Fruit fly (Drosophila melanogaster) whole organism, embryonic: ENCODE data around the gene Tom40.

Source experiments
- Abd-B ChIP-seq: fragments of 200-800 bp; sonication (Bioruptor generic); optimal IDR thresholded peaks from 2 replicates; lab custom pipeline; 2018; ENCODE audit warnings: missing biosample characterization, mild to moderate bottlenecking, missing genetic modification characterization, moderate library complexity
- CG10565 ChIP-seq: fragments of 200-800 bp; sonication (Bioruptor generic); optimal IDR thresholded peaks from 3 replicates; lab custom pipeline; 2016; ENCODE audit warnings: missing biosample characterization, mild to moderate bottlenecking, missing genetic modification characterization
- CG11723 ChIP-seq: fragments of 200-800 bp; sonication (Bioruptor generic); optimal IDR thresholded peaks from 2 replicates; lab custom pipeline; 2017; ENCODE audit warnings: missing biosample characterization, mild to moderate bottlenecking, missing genetic modification characterization
- CG12769 ChIP-seq: fragments of 200-800 bp; sonication (Bioruptor generic); optimal IDR thresholded peaks from 2 replicates; lab custom pipeline; 2019; ENCODE audit warnings: missing biosample characterization, mild to moderate bottlenecking, missing genetic modification characterization, moderate library complexity
- CG13287 ChIP-seq: fragments of 200-800 bp; sonication (Bioruptor generic); IDR thresholded peaks from 2 replicates; pipeline ENCODE4 v1.3.6; 2022; ENCODE audit warnings: missing biosample characterization, missing genetic modification characterization; ENCODE audit not compliant: partially characterized antibody
- CG15073 ChIP-seq: fragments of 200-800 bp; sonication (Bioruptor generic); optimal IDR thresholded peaks from 2 replicates; lab custom pipeline; 2016; ENCODE audit warnings: missing biosample characterization, missing genetic modification characterization
- CG16813 ChIP-seq: fragments of 200-800 bp; sonication (Bioruptor generic); IDR thresholded peaks from 3 replicates; pipeline ENCODE4 v1.3.6; 2022; ENCODE audit warnings: missing biosample characterization, missing genetic modification characterization; ENCODE audit not compliant: partially characterized antibody
- CG17912 ChIP-seq: fragments of 200-800 bp; sonication (Bioruptor generic); optimal IDR thresholded peaks from 2 replicates; lab custom pipeline; 2018; ENCODE audit warnings: missing biosample characterization, mild to moderate bottlenecking, missing genetic modification characterization
- CG18476 ChIP-seq: fragments of 200-800 bp; sonication (Bioruptor generic); optimal IDR thresholded peaks from 2 replicates; lab custom pipeline; 2016; ENCODE audit warnings: missing biosample characterization, mild to moderate bottlenecking, missing genetic modification characterization
- CG2116 ChIP-seq: fragments of 200-800 bp; sonication (Bioruptor generic); optimal IDR thresholded peaks from 3 replicates; lab custom pipeline; 2018; ENCODE audit warnings: missing biosample characterization, mild to moderate bottlenecking, missing genetic modification characterization
- CG2199 ChIP-seq: fragments of 200-800 bp; sonication (Bioruptor generic); IDR thresholded peaks from 3 replicates; pipeline ENCODE4 v1.3.6; 2022; ENCODE audit warnings: missing biosample characterization, missing genetic modification characterization
- CG31441 ChIP-seq: fragments of 200-800 bp; sonication (Bioruptor generic); IDR thresholded peaks from 2 replicates; pipeline ENCODE4 v1.3.6; 2022; ENCODE audit warnings: missing biosample characterization, missing genetic modification characterization
- CG32767 ChIP-seq: fragments of 200-800 bp; sonication (Bioruptor generic); IDR thresholded peaks from 2 replicates; pipeline ENCODE4 v1.3.6; 2022; ENCODE audit warnings: missing biosample characterization, missing genetic modification characterization
- CG5953 ChIP-seq: fragments of 200-800 bp; sonication (Bioruptor generic); IDR thresholded peaks from 2 replicates; pipeline ENCODE4 v1.3.6; 2022; ENCODE audit warnings: missing biosample characterization, missing genetic modification characterization
- CG6854 ChIP-seq: fragments of 200-800 bp; sonication (Bioruptor generic); optimal IDR thresholded peaks from 3 replicates; lab custom pipeline; 2017; ENCODE audit warnings: missing biosample characterization, mild to moderate bottlenecking, missing genetic modification characterization
- CG7556 ChIP-seq: fragments of 200-800 bp; sonication (Bioruptor generic); optimal IDR thresholded peaks from 2 replicates; lab custom pipeline; 2017; ENCODE audit warnings: missing biosample characterization, mild to moderate bottlenecking, missing genetic modification characterization
- CG8944 ChIP-seq: fragments of 200-800 bp; sonication (Bioruptor generic); optimal IDR thresholded peaks from 3 replicates; lab custom pipeline; 2016; ENCODE audit warnings: missing biosample characterization, missing genetic modification characterization
- D19B ChIP-seq: fragments of 200-800 bp; sonication (Bioruptor generic); optimal IDR thresholded peaks from 2 replicates; lab custom pipeline; 2017; ENCODE audit warnings: missing biosample characterization, mild to moderate bottlenecking, missing genetic modification characterization
- E2f1 ChIP-seq: fragments of 200-800 bp; sonication (Bioruptor generic); IDR thresholded peaks from 2 replicates; pipeline ENCODE4 v1.3.6; 2022; ENCODE audit warnings: missing biosample characterization, missing genetic modification characterization
- Fer2 ChIP-seq: fragments of 200-800 bp; sonication (Bioruptor generic); optimal IDR thresholded peaks from 2 replicates; lab custom pipeline; 2018; ENCODE audit warnings: missing biosample characterization, mild to moderate bottlenecking, missing genetic modification characterization, moderate library complexity
- Gsc ChIP-seq: fragments of 200-800 bp; sonication (Bioruptor generic); IDR thresholded peaks from 2 replicates; pipeline ENCODE4 v1.3.6; 2022; ENCODE audit warnings: missing biosample characterization, missing genetic modification characterization
- HLH54F ChIP-seq: fragments of 200-800 bp; sonication (Bioruptor generic); optimal IDR thresholded peaks from 3 replicates; lab custom pipeline; 2016; ENCODE audit warnings: missing biosample characterization, missing genetic modification characterization
- Lpt ChIP-seq: fragments of >200 bp; optimal IDR thresholded peaks from 2 replicates; lab custom pipeline; 2018; ENCODE audit warnings: missing biosample characterization, missing genetic modification characterization
- Opbp ChIP-seq: fragments of 200-800 bp; sonication (Bioruptor generic); IDR thresholded peaks from 3 replicates; pipeline ENCODE4 v1.3.6; 2022; ENCODE audit warnings: missing biosample characterization, missing genetic modification characterization; ENCODE audit not compliant: partially characterized antibody
- Poxn ChIP-seq: fragments of 200-800 bp; sonication (Bioruptor generic); IDR thresholded peaks from 2 replicates; pipeline ENCODE4 v1.3.6; 2022; ENCODE audit warnings: missing biosample characterization, missing genetic modification characterization
- Sin3A ChIP-seq: fragments of >200 bp; optimal IDR thresholded peaks from 2 replicates; lab custom pipeline; 2018
- Taf1 ChIP-seq: fragments of 200-800 bp; sonication (Bioruptor generic); IDR thresholded peaks from 2 replicates; pipeline ENCODE4 v1.3.6; 2022; ENCODE audit warnings: missing biosample characterization, missing genetic modification characterization
- Trl ChIP-seq, 3 experiments: fragments of >200 bp in 2 of 3; fragments of 200-800 bp in 1 of 3; sonication (Bioruptor generic) in 1 of 3; optimal IDR thresholded peaks; 2 replicates in 1 of 3; 3 replicates in 2 of 3; lab custom pipeline; 2016 to 2017; ENCODE audit warnings: missing biosample characterization in 1 of 3, missing genetic modification characterization in 1 of 3
- bbx ChIP-seq: fragments of 200-800 bp; sonication (Bioruptor generic); IDR thresholded peaks from 2 replicates; pipeline ENCODE4 v1.3.6; 2022; ENCODE audit warnings: missing biosample characterization, missing genetic modification characterization; ENCODE audit not compliant: partially characterized antibody
- bcd ChIP-seq: fragments of 200-800 bp; sonication (Bioruptor generic); optimal IDR thresholded peaks from 2 replicates; lab custom pipeline; 2017; ENCODE audit warnings: missing biosample characterization, mild to moderate bottlenecking, missing genetic modification characterization
- croc ChIP-seq: fragments of 200-800 bp; sonication (Bioruptor generic); conservative IDR thresholded peaks from 3 replicates; pipeline ENCODE4 v1.3.6; 2022; ENCODE audit warnings: missing biosample characterization, missing genetic modification characterization
- dimm ChIP-seq: fragments of 200-800 bp; sonication (Bioruptor generic); IDR thresholded peaks from 2 replicates; pipeline ENCODE4 v1.3.6; 2022; ENCODE audit warnings: missing biosample characterization, missing genetic modification characterization
- dm ChIP-seq: fragments of 200-800 bp; sonication (Bioruptor generic); optimal IDR thresholded peaks from 3 replicates; lab custom pipeline; 2016; ENCODE audit warnings: missing biosample characterization, missing genetic modification characterization
- dpn ChIP-seq, 2 experiments: fragments of 200-800 bp; sonication (Bioruptor generic); optimal IDR thresholded peaks; 3 replicates each; lab custom pipeline; 2016; ENCODE audit warnings: missing biosample characterization in 2 of 2, missing genetic modification characterization in 2 of 2
- ems ChIP-seq: fragments of 200-800 bp; sonication (Bioruptor generic); optimal IDR thresholded peaks from 3 replicates; lab custom pipeline; 2016; ENCODE audit warnings: missing biosample characterization, missing genetic modification characterization
- esg ChIP-seq: fragments of 200-800 bp; sonication (Bioruptor generic); conservative IDR thresholded peaks from 2 replicates; pipeline ENCODE4 v1.3.6; 2022; ENCODE audit warnings: missing biosample characterization, missing genetic modification characterization
- fd3F ChIP-seq: fragments of 200-800 bp; sonication (Bioruptor generic); optimal IDR thresholded peaks from 2 replicates; lab custom pipeline; 2018; ENCODE audit warnings: missing biosample characterization, mild to moderate bottlenecking, missing genetic modification characterization, moderate library complexity
- ftz-f1 ChIP-seq: fragments of 200-800 bp; sonication (Bioruptor generic); optimal IDR thresholded peaks from 2 replicates; lab custom pipeline; 2016; ENCODE audit warnings: missing biosample characterization, missing genetic modification characterization
- grn ChIP-seq: fragments of 200-800 bp; sonication (Bioruptor generic); optimal IDR thresholded peaks from 3 replicates; lab custom pipeline; 2017; ENCODE audit warnings: missing biosample characterization, missing genetic modification characterization
- her ChIP-seq: fragments of 200-800 bp; sonication (Bioruptor generic); optimal IDR thresholded peaks from 2 replicates; lab custom pipeline; 2016; ENCODE audit warnings: missing biosample characterization, missing genetic modification characterization
- hth ChIP-seq: fragments of >200 bp; optimal IDR thresholded peaks from 2 replicates; lab custom pipeline; 2017; ENCODE audit warnings: inconsistent platforms
- ind ChIP-seq: fragments of 200-800 bp; sonication (Bioruptor generic); optimal IDR thresholded peaks from 3 replicates; lab custom pipeline; 2016; ENCODE audit warnings: missing biosample characterization, missing genetic modification characterization
- jumu ChIP-seq: fragments of 200-800 bp; sonication (Bioruptor generic); optimal IDR thresholded peaks from 3 replicates; lab custom pipeline; 2016; ENCODE audit warnings: missing biosample characterization, missing genetic modification characterization
- mirr ChIP-seq: fragments of 200-800 bp; sonication (Bioruptor generic); optimal IDR thresholded peaks from 3 replicates; lab custom pipeline; 2018; ENCODE audit warnings: missing biosample characterization, mild to moderate bottlenecking, missing genetic modification characterization
- oc ChIP-seq: fragments of 200-800 bp; sonication (Bioruptor generic); optimal IDR thresholded peaks from 2 replicates; lab custom pipeline; 2018; ENCODE audit warnings: missing biosample characterization, mild to moderate bottlenecking, missing genetic modification characterization, moderate library complexity
- pfk ChIP-seq: fragments of 200-800 bp; sonication (Bioruptor generic); optimal IDR thresholded peaks from 2 replicates; lab custom pipeline; 2018; ENCODE audit warnings: missing biosample characterization, mild to moderate bottlenecking, missing genetic modification characterization, moderate library complexity
- run ChIP-seq: fragments of 200-800 bp; sonication (Bioruptor generic); optimal IDR thresholded peaks from 3 replicates; lab custom pipeline; 2018; ENCODE audit warnings: missing biosample characterization, mild to moderate bottlenecking, missing genetic modification characterization
- seq ChIP-seq: fragments of 200-800 bp; sonication (Bioruptor generic); IDR thresholded peaks from 2 replicates; pipeline ENCODE4 v1.3.6; 2022; ENCODE audit warnings: missing biosample characterization, missing genetic modification characterization
- shn ChIP-seq: fragments of 200-800 bp; sonication (Bioruptor generic); optimal IDR thresholded peaks from 3 replicates; lab custom pipeline; 2016; ENCODE audit warnings: missing biosample characterization, missing genetic modification characterization
- slou ChIP-seq: fragments of 200-800 bp; sonication (Bioruptor generic); optimal IDR thresholded peaks from 3 replicates; lab custom pipeline; 2016; ENCODE audit warnings: missing biosample characterization, missing genetic modification characterization
- stc ChIP-seq: fragments of 200-800 bp; sonication (Bioruptor generic); IDR thresholded peaks from 2 replicates; pipeline ENCODE4 v1.3.6; 2022; ENCODE audit warnings: missing biosample characterization, missing genetic modification characterization
- unpg ChIP-seq: fragments of 200-800 bp; sonication (Bioruptor generic); optimal IDR thresholded peaks from 3 replicates; lab custom pipeline; 2018; ENCODE audit warnings: missing biosample characterization, mild to moderate bottlenecking, missing genetic modification characterization, moderate library complexity

Gene Tom40

dm6 chrX:7737156-7737771 is 571 bp downstream of the Tom40 start (continued):
- no peak for TF ChIP-seq fd3F
- no peak for TF ChIP-seq oc
- TF ChIP-seq CG7556 = no peak
- no peak for TF ChIP-seq esg (GFP tag; lab: Robert Waterston, UW)
- no peak for TF ChIP-seq Gsc
- no peak for TF ChIP-seq CG11723
- no peak for TF ChIP-seq dpn (GFP tag; optimal IDR thresholded peaks at IDR 0.05; lab: Kevin White, UChicago)
- no peak for TF ChIP-seq hth (lab: Kevin White, UChicago)
- TF ChIP-seq stc (GFP tag; lab: Robert Waterston, UW) = no peak
- no peak for TF ChIP-seq ems (GFP tag; lab: Kevin White, UChicago)
- no peak for TF ChIP-seq bcd
- no peak for TF ChIP-seq Poxn (GFP tag; lab: Robert Waterston, UW)
- TF ChIP-seq bbx = peak; percentile 65
- TF ChIP-seq ftz-f1 (GFP tag; lab: Kevin White, UChicago) = peak; percentile 33
- TF ChIP-seq jumu (GFP tag; lab: Kevin White, UChicago) = no peak
- no peak for TF ChIP-seq CG17912 (GFP tag; lab: Kevin White, UChicago)
- TF ChIP-seq CG6854 (GFP tag; lab: Kevin White, UChicago) = no peak
- TF ChIP-seq CG8944 (GFP tag; lab: Kevin White, UChicago) = no peak
- TF ChIP-seq Taf1 = no peak
- peak; percentile 25 for TF ChIP-seq CG2116 (GFP tag; lab: Kevin White, UChicago)
- no peak for TF ChIP-seq CG31441 (GFP tag; lab: Robert Waterston, UW)
- no peak for TF ChIP-seq Lpt (GFP tag; lab: Kevin White, UChicago)
- no peak for TF ChIP-seq mirr
- no peak for TF ChIP-seq Abd-B (GFP tag; lab: Kevin White, UChicago)
- no peak for TF ChIP-seq Fer2 (tag; lab: Kevin White, UChicago)
- TF ChIP-seq unpg (GFP tag; lab: Kevin White, UChicago) = no peak
- no peak for TF ChIP-seq Trl (optimal IDR thresholded peaks at IDR 0.05; lab: Kevin White, UChicago)
- TF ChIP-seq Trl (GFP tag; optimal IDR thresholded peaks at IDR 0.05; lab: Kevin White, UChicago) = no peak
- TF ChIP-seq CG18476 (GFP tag; lab: Kevin White, UChicago) = no peak
- no peak for TF ChIP-seq CG5953 (GFP tag; lab: Robert Waterston, UW)
- no peak for TF ChIP-seq slou
- no peak for TF ChIP-seq pfk (GFP tag; lab: Kevin White, UChicago)
- TF ChIP-seq dimm (GFP tag; lab: Robert Waterston, UW) = no peak
- TF ChIP-seq Opbp (GFP tag; lab: Robert Waterston, UW) = peak; percentile 65; the same call in 2 of the 3 replicates
- TF ChIP-seq Sin3A (lab: Kevin White, UChicago) = peak; percentile 44
- peak; percentile 36; the same call in 1 of the 3 replicates for TF ChIP-seq CG16813
- TF ChIP-seq shn (GFP tag; lab: Kevin White, UChicago) = no peak
- TF ChIP-seq E2f1 = no peak
- TF ChIP-seq croc = no peak
- TF ChIP-seq run (tag; lab: Kevin White, UChicago) = no peak
- TF ChIP-seq CG10565 = no peak
- no peak for TF ChIP-seq D19B (GFP tag; lab: Kevin White, UChicago)
- no peak for TF ChIP-seq HLH54F (GFP tag; lab: Kevin White, UChicago)
- TF ChIP-seq CG32767 (GFP tag; lab: Robert Waterston, UW) = no peak
- TF ChIP-seq CG2199 (GFP tag; lab: Robert Waterston, UW) = no peak
- no peak for TF ChIP-seq CG15073 (GFP tag; lab: Kevin White, UChicago)
- TF ChIP-seq her (GFP tag; lab: Kevin White, UChicago) = peak; percentile 6
- TF ChIP-seq ind (GFP tag; lab: Kevin White, UChicago) = no peak
- TF ChIP-seq CG13287 (GFP tag; lab: Robert Waterston, UW) = peak; percentile 58
- TF ChIP-seq seq (GFP tag; lab: Robert Waterston, UW) = no peak
- peak; percentile 63 for TF ChIP-seq dm (GFP tag; lab: Kevin White, UChicago)
- no peak for TF ChIP-seq CG12769 (tag; lab: Kevin White, UChicago)
- TF ChIP-seq grn = no peak
